Fruit fly (Drosophila melanogaster) whole organism, embryonic: ENCODE results near the gene ZIPIC.

ENCODE experiments used
- Aef1 ChIP-seq: fragments of 200-800 bp; sonication (Bioruptor generic); IDR thresholded peaks from 3 replicates; pipeline ENCODE4 v1.3.6; 2022; ENCODE audit warnings: missing biosample characterization, missing genetic modification characterization
- CG12071 ChIP-seq: fragments of 200-800 bp; sonication (Bioruptor generic); optimal IDR thresholded peaks from 3 replicates; lab custom pipeline; 2018; ENCODE audit warnings: missing biosample characterization, mild to moderate bottlenecking, missing genetic modification characterization
- CG12299 ChIP-seq: fragments of 200-800 bp; sonication (Bioruptor generic); optimal IDR thresholded peaks from 2 replicates; lab custom pipeline; 2018; ENCODE audit warnings: missing biosample characterization, mild to moderate bottlenecking, missing genetic modification characterization
- CG14050 ChIP-seq: fragments of 200-800 bp; sonication (Bioruptor generic); IDR thresholded peaks from 3 replicates; pipeline ENCODE4 v1.3.6; 2022; ENCODE audit warnings: missing biosample characterization, missing genetic modification characterization
- CG14710 ChIP-seq: fragments of 200-800 bp; sonication (Bioruptor generic); optimal IDR thresholded peaks from 3 replicates; lab custom pipeline; 2019; ENCODE audit warnings: missing biosample characterization, mild to moderate bottlenecking, missing genetic modification characterization, moderate library complexity
- CG16813 ChIP-seq: fragments of 200-800 bp; sonication (Bioruptor generic); IDR thresholded peaks from 3 replicates; pipeline ENCODE4 v1.3.6; 2022; ENCODE audit warnings: missing biosample characterization, missing genetic modification characterization; ENCODE audit not compliant: partially characterized antibody
- CG16815 ChIP-seq: fragments of 200-800 bp; sonication (Bioruptor generic); optimal IDR thresholded peaks from 3 replicates; lab custom pipeline; 2017; ENCODE audit warnings: missing biosample characterization, mild to moderate bottlenecking, missing genetic modification characterization
- CG34224 ChIP-seq: fragments of 200-800 bp; sonication (Bioruptor generic); IDR thresholded peaks from 3 replicates; pipeline ENCODE4 v1.3.6; 2022; ENCODE audit warnings: missing biosample characterization, missing genetic modification characterization; ENCODE audit not compliant: partially characterized antibody
- CG4707 ChIP-seq: fragments of 200-800 bp; sonication (Bioruptor generic); optimal IDR thresholded peaks from 2 replicates; lab custom pipeline; 2018; ENCODE audit warnings: missing biosample characterization, mild to moderate bottlenecking, missing genetic modification characterization, moderate library complexity
- CG5180 ChIP-seq: fragments of 200-800 bp; sonication (Bioruptor generic); optimal IDR thresholded peaks from 3 replicates; lab custom pipeline; 2017; ENCODE audit warnings: missing biosample characterization, missing genetic modification characterization, mild to moderate bottlenecking, moderate library complexity, missing genetic modification reagents
- CG6254 ChIP-seq: fragments of 200-800 bp; sonication (Bioruptor generic); optimal IDR thresholded peaks from 3 replicates; lab custom pipeline; 2017; ENCODE audit warnings: mild to moderate bottlenecking, missing biosample characterization, missing genetic modification reagents, missing genetic modification characterization
- CG6689 ChIP-seq: fragments of 200-800 bp; sonication (Bioruptor generic); IDR thresholded peaks from 2 replicates; pipeline ENCODE4 v1.3.6; 2022; ENCODE audit warnings: missing biosample characterization, missing genetic modification characterization
- CG7987 ChIP-seq: fragments of 200-800 bp; sonication (Bioruptor generic); optimal IDR thresholded peaks from 2 replicates; lab custom pipeline; 2018; ENCODE audit warnings: missing biosample characterization, mild to moderate bottlenecking, missing genetic modification characterization, moderate library complexity
- CTCF ChIP-seq: fragments of 200-800 bp; sonication (Bioruptor generic); optimal IDR thresholded peaks from 2 replicates; lab custom pipeline; 2017; ENCODE audit warnings: missing biosample characterization, mild to moderate bottlenecking, missing genetic modification characterization, moderate library complexity
- Dek ChIP-seq: fragments of 200-800 bp; sonication (Bioruptor generic); optimal IDR thresholded peaks from 3 replicates; lab custom pipeline; 2019; ENCODE audit warnings: missing biosample characterization, mild to moderate bottlenecking, missing genetic modification characterization, moderate library complexity
- E2f1 ChIP-seq: fragments of 200-800 bp; sonication (Bioruptor generic); IDR thresholded peaks from 2 replicates; pipeline ENCODE4 v1.3.6; 2022; ENCODE audit warnings: missing biosample characterization, missing genetic modification characterization
- Ets65A ChIP-seq: fragments of 200-800 bp; sonication (Bioruptor generic); peaks from one replicate; lab custom pipeline; 2016; ENCODE audit warnings: missing biosample characterization, missing genetic modification characterization
- Ets97D ChIP-seq: fragments of 200-800 bp; sonication (Bioruptor generic); optimal IDR thresholded peaks from 3 replicates; lab custom pipeline; 2016; ENCODE audit warnings: missing biosample characterization, missing genetic modification characterization
- Fer3 ChIP-seq: fragments of 200-800 bp; sonication (Bioruptor generic); optimal IDR thresholded peaks from 2 replicates; lab custom pipeline; 2018; ENCODE audit warnings: missing biosample characterization, mild to moderate bottlenecking, missing genetic modification characterization, moderate library complexity
- HLHmδ ChIP-seq: fragments of 200-800 bp; sonication (Bioruptor generic); optimal IDR thresholded peaks from 2 replicates; lab custom pipeline; 2018; ENCODE audit warnings: missing biosample characterization, mild to moderate bottlenecking, missing genetic modification characterization, moderate library complexity
- Lhr ChIP-seq: fragments of 200-800 bp; sonication (Bioruptor generic); optimal IDR thresholded peaks from 3 replicates; lab custom pipeline; 2017; ENCODE audit warnings: mild to moderate bottlenecking, missing biosample characterization, missing genetic modification reagents, missing genetic modification characterization
- MESR4 ChIP-seq: fragments of 200-800 bp; sonication (Bioruptor generic); optimal IDR thresholded peaks from 2 replicates; lab custom pipeline; 2018; ENCODE audit warnings: missing biosample characterization, mild to moderate bottlenecking, missing genetic modification characterization, moderate library complexity
- NC2β ChIP-seq: fragments of 200-800 bp; sonication (Bioruptor generic); optimal IDR thresholded peaks from 2 replicates; lab custom pipeline; 2016; ENCODE audit warnings: missing biosample characterization, missing genetic modification characterization
- NFAT ChIP-seq: fragments of 200-800 bp; sonication (Bioruptor generic); IDR thresholded peaks from 2 replicates; pipeline ENCODE4 v1.3.6; 2022; ENCODE audit warnings: missing biosample characterization, missing genetic modification characterization
- Scr ChIP-seq: fragments of 200-800 bp; sonication (Bioruptor generic); IDR thresholded peaks from 2 replicates; pipeline ENCODE4 v1.3.6; 2022; ENCODE audit warnings: missing biosample characterization, missing genetic modification characterization; ENCODE audit not compliant: partially characterized antibody
- Sox102F ChIP-seq: fragments of 200-800 bp; sonication (Bioruptor generic); optimal IDR thresholded peaks from 2 replicates; lab custom pipeline; 2018; ENCODE audit warnings: missing biosample characterization, mild to moderate bottlenecking, missing genetic modification characterization, moderate library complexity
- Sry-δ ChIP-seq: fragments of 200-800 bp; sonication (Bioruptor generic); optimal IDR thresholded peaks from 2 replicates; lab custom pipeline; 2016; ENCODE audit warnings: missing biosample characterization, missing genetic modification characterization
- Stat92E ChIP-seq, 3 experiments: fragments of >200 bp in 2 of 3; fragments of 200-800 bp in 1 of 3; sonication (Bioruptor generic) in 1 of 3; optimal IDR thresholded peaks; 2 replicates each; lab custom pipeline; 2017 to 2019; ENCODE audit warnings: missing biosample characterization in 3 of 3, missing genetic modification characterization in 3 of 3, mild to moderate bottlenecking in 1 of 3, moderate library complexity in 1 of 3
- ato ChIP-seq: fragments of 200-800 bp; sonication (Bioruptor generic); IDR thresholded peaks from 2 replicates; pipeline ENCODE4 v1.3.6; 2022; ENCODE audit warnings: missing biosample characterization, missing genetic modification characterization; ENCODE audit not compliant: partially characterized antibody
- bab2 ChIP-seq: fragments of 200-800 bp; sonication (Bioruptor generic); optimal IDR thresholded peaks from 2 replicates; lab custom pipeline; 2016; ENCODE audit warnings: missing biosample characterization, missing genetic modification characterization
- dmrt11E ChIP-seq: fragments of 200-800 bp; sonication (Bioruptor generic); optimal IDR thresholded peaks from 3 replicates; lab custom pipeline; 2018; ENCODE audit warnings: missing biosample characterization, mild to moderate bottlenecking, missing genetic modification characterization, moderate library complexity
- dpn ChIP-seq, 2 experiments: fragments of 200-800 bp; sonication (Bioruptor generic); optimal IDR thresholded peaks; 3 replicates each; lab custom pipeline; 2016; ENCODE audit warnings: missing biosample characterization in 2 of 2, missing genetic modification characterization in 2 of 2
- ken ChIP-seq: fragments of 200-800 bp; sonication (Bioruptor generic); IDR thresholded peaks from 3 replicates; pipeline ENCODE4 v1.3.6; 2022; ENCODE audit warnings: missing biosample characterization, missing genetic modification characterization
- knrl ChIP-seq: fragments of 200-800 bp; sonication (Bioruptor generic); IDR thresholded peaks from 3 replicates; pipeline ENCODE4 v1.3.6; 2022; ENCODE audit warnings: missing biosample characterization, missing genetic modification characterization; ENCODE audit not compliant: partially characterized antibody
- nerfin-2 ChIP-seq: fragments of 200-800 bp; sonication (Bioruptor generic); IDR thresholded peaks from 2 replicates; pipeline ENCODE4 v1.3.6; 2022; ENCODE audit warnings: missing biosample characterization, missing genetic modification characterization; ENCODE audit not compliant: partially characterized antibody
- prd ChIP-seq, 3 experiments: fragments of >200 bp in 2 of 3; fragments of 200-800 bp in 1 of 3; sonication (Bioruptor generic) in 1 of 3; optimal IDR thresholded peaks in 2 of 3; IDR thresholded peaks in 1 of 3; 2 replicates in 2 of 3; 3 replicates in 1 of 3; pipeline versions ENCODE4 v1.3.6 to Lab custom; 2017 to 2022; ENCODE audit warnings: missing biosample characterization in 1 of 3, missing genetic modification characterization in 1 of 3
- row ChIP-seq: fragments of 200-800 bp; sonication (Bioruptor generic); IDR thresholded peaks from 3 replicates; pipeline ENCODE4 v1.3.6; 2022; ENCODE audit warnings: missing biosample characterization, missing genetic modification characterization
- sens ChIP-seq: fragments of 200-800 bp; sonication (Bioruptor generic); peaks from one replicate; lab custom pipeline; 2016; ENCODE audit warnings: missing biosample characterization, missing genetic modification characterization
- tin ChIP-seq: fragments of 200-800 bp; sonication (Bioruptor generic); optimal IDR thresholded peaks from 3 replicates; lab custom pipeline; 2016; ENCODE audit warnings: missing biosample characterization, missing genetic modification characterization

Gene ZIPIC

dm6 chr3R:30022452-30023028, 14.1 kb downstream of the ZIPIC start, which contains the start of the genes RpS28a and Axn (continued):
- TF ChIP-seq CG14050 (GFP tag; lab: Robert Waterston, UW) = no peak
- TF ChIP-seq Ets65A = peak; percentile 51
- 0 out of 2 replicates have a peak, but pooled peaks have one; percentile 7 for TF ChIP-seq nerfin-2
- peak; percentile 41 for TF ChIP-seq CG14710 (tag; lab: Kevin White, UChicago)
- peak; percentile 32 for TF ChIP-seq tin (GFP tag; lab: Kevin White, UChicago)
- TF ChIP-seq NFAT (GFP tag; lab: Robert Waterston, UW) = peak; percentile 66
- peak; percentile 64 for TF ChIP-seq HLHmδ (GFP tag; lab: Kevin White, UChicago)
- TF ChIP-seq CG5180 = peak; percentile 100
- TF ChIP-seq Sox102F = no peak
- TF ChIP-seq CG16813 (GFP tag; lab: Robert Waterston, UW) = no peak; the same call in 2 of the 3 replicates
- TF ChIP-seq NC2β (GFP tag; lab: Kevin White, UChicago) = no peak
- TF ChIP-seq sens (GFP tag; lab: Kevin White, UChicago) = peak; percentile 77
- TF ChIP-seq E2f1 (GFP tag; lab: Robert Waterston, UW) = no peak
- TF ChIP-seq knrl (GFP tag; lab: Robert Waterston, UW) = peak; percentile 54; the same call in 2 of the 3 replicates
- peak; percentile 39 for TF ChIP-seq CG7987 (GFP tag; lab: Kevin White, UChicago)
- TF ChIP-seq CG34224 (GFP tag; lab: Robert Waterston, UW) = 0 out of 3 replicates have a peak, but pooled peaks have one; percentile 10
- TF ChIP-seq Dek (tag; lab: Kevin White, UChicago) = peak; percentile 1
- TF ChIP-seq Lhr (GFP tag; lab: Kevin White, UChicago) = peak; percentile 91
- no peak for TF ChIP-seq Fer3 (tag; lab: Kevin White, UChicago)
- TF ChIP-seq MESR4 (GFP tag; lab: Kevin White, UChicago) = peak; percentile 94
- TF ChIP-seq bab2 = peak; percentile 18
- TF ChIP-seq CG6689 (GFP tag; lab: Robert Waterston, UW) = no peak
- peak; percentile 26; the same call in 2 of the 3 replicates for TF ChIP-seq row
- peak; percentile 7 for TF ChIP-seq CG12299 (tag; lab: Kevin White, UChicago)
- TF ChIP-seq Scr (GFP tag; lab: Robert Waterston, UW) = peak; percentile 58; the same call in 1 of the 2 replicates
- TF ChIP-seq CG12071 (GFP tag; lab: Kevin White, UChicago) = no peak
- TF ChIP-seq CG16815 (GFP tag; lab: Kevin White, UChicago) = no peak
- no peak for TF ChIP-seq Stat92E (GFP tag; optimal IDR thresholded peaks at IDR 0.05; lab: Kevin White, UChicago)
- TF ChIP-seq dpn (GFP tag; optimal IDR thresholded peaks at IDR 0.05; lab: Kevin White, UChicago) = peak; percentile 37 to 42
- peak; percentile 0 for TF ChIP-seq dmrt11E (tag; lab: Kevin White, UChicago)
- TF ChIP-seq Aef1 (GFP tag; lab: Robert Waterston, UW) = peak; percentile 16; the same call in 1 of the 3 replicates
- 0 out of 3 replicates have a peak, but pooled peaks have one; percentile 41 for TF ChIP-seq ken (GFP tag; lab: Robert Waterston, UW)
- TF ChIP-seq prd (optimal IDR thresholded peaks at IDR 0.05; lab: Kevin White, UChicago) = no peak
- TF ChIP-seq prd (GFP tag; IDR thresholded peaks at IDR 0.05; lab: Robert Waterston, UW) = 0 out of 3 replicates have a peak, but pooled peaks have one; percentile 28
- peak; percentile 76 for TF ChIP-seq Sry-δ (GFP tag; lab: Kevin White, UChicago)
- peak; percentile 1; the same call in 1 of the 2 replicates for TF ChIP-seq ato
- peak; percentile 86 for TF ChIP-seq CG6254 (GFP tag; lab: Kevin White, UChicago)
- peak; percentile 78 for TF ChIP-seq Ets97D
- TF ChIP-seq CG4707 (GFP tag; lab: Kevin White, UChicago) = no peak
- peak; percentile 97 for TF ChIP-seq CTCF (GFP tag; lab: Kevin White, UChicago)
